Fruit fly (Drosophila melanogaster) whole organism, adult: ENCODE data around the gene Vha68-2.
A peak's percentile ranks its signal among the peaks of the same experiment; 100 is the strongest.

Source experiments
- CG11617 ChIP-seq: fragments of 200-800 bp; sonication (Bioruptor generic); optimal IDR thresholded peaks from 2 replicates; lab custom pipeline; 2017; ENCODE audit warnings: mild to moderate bottlenecking, missing biosample characterization, missing genetic modification reagents, missing genetic modification characterization
- CG12768 ChIP-seq: fragments of 200-800 bp; sonication (Bioruptor generic); optimal IDR thresholded peaks from 2 replicates; lab custom pipeline; 2017; ENCODE audit warnings: missing biosample characterization, missing genetic modification characterization, mild to moderate bottlenecking, moderate library complexity, missing genetic modification reagents
- CG14711 ChIP-seq: fragments of 200-800 bp; sonication (Bioruptor generic); optimal IDR thresholded peaks from 2 replicates; lab custom pipeline; 2018; ENCODE audit warnings: missing biosample characterization, mild to moderate bottlenecking, missing genetic modification characterization, moderate library complexity
- CG1620 ChIP-seq: fragments of 200-800 bp; sonication (Bioruptor generic); optimal IDR thresholded peaks from 2 replicates; lab custom pipeline; 2016; ENCODE audit warnings: missing biosample characterization, missing genetic modification characterization
- CG33017 ChIP-seq: fragments of 200-800 bp; sonication (Bioruptor generic); optimal IDR thresholded peaks from 2 replicates; lab custom pipeline; 2018; ENCODE audit warnings: missing biosample characterization, mild to moderate bottlenecking, missing genetic modification characterization, moderate library complexity
- CG5204 ChIP-seq: fragments of 200-800 bp; sonication (Bioruptor generic); optimal IDR thresholded peaks from 2 replicates; lab custom pipeline; 2016; ENCODE audit warnings: missing biosample characterization, missing genetic modification characterization
- CG7045 ChIP-seq: fragments of 200-800 bp; sonication (Bioruptor generic); optimal IDR thresholded peaks from 2 replicates; lab custom pipeline; 2017; ENCODE audit warnings: missing biosample characterization, mild to moderate bottlenecking, missing genetic modification characterization
- CG7101 ChIP-seq: fragments of 200-800 bp; sonication (Bioruptor generic); optimal IDR thresholded peaks from 2 replicates; lab custom pipeline; 2018; ENCODE audit warnings: missing biosample characterization, mild to moderate bottlenecking, missing genetic modification characterization, moderate library complexity
- Clk ChIP-seq: fragments of 200-800 bp; sonication (Bioruptor generic); optimal IDR thresholded peaks from 2 replicates; lab custom pipeline; 2017; ENCODE audit warnings: missing biosample characterization, missing genetic modification characterization
- Crg-1 ChIP-seq: fragments of 200-800 bp; sonication (Bioruptor generic); optimal IDR thresholded peaks from 2 replicates; lab custom pipeline; 2016; ENCODE audit warnings: missing biosample characterization, missing genetic modification characterization
- Hr96 ChIP-seq: fragments of 200-800 bp; sonication (Bioruptor generic); optimal IDR thresholded peaks from 2 replicates; lab custom pipeline; 2016; ENCODE audit warnings: missing biosample characterization, missing genetic modification characterization
- Mnt ChIP-seq: fragments of 200-800 bp; sonication (Bioruptor generic); optimal IDR thresholded peaks from 2 replicates; lab custom pipeline; 2016; ENCODE audit warnings: missing biosample characterization, mild to moderate bottlenecking, missing genetic modification characterization
- bab1 ChIP-seq: fragments of 200-800 bp; sonication (Bioruptor generic); optimal IDR thresholded peaks from 3 replicates; lab custom pipeline; 2019; ENCODE audit warnings: missing biosample characterization, mild to moderate bottlenecking, missing genetic modification characterization, moderate library complexity
- cic ChIP-seq: fragments of 200-800 bp; sonication (Bioruptor generic); optimal IDR thresholded peaks from 2 replicates; lab custom pipeline; 2017; ENCODE audit warnings: missing biosample characterization, mild to moderate bottlenecking, missing genetic modification characterization, moderate library complexity
- cnc ChIP-seq, 2 experiments: fragments of >200 bp; optimal IDR thresholded peaks; 2 replicates each; lab custom pipeline; 2017
- kay ChIP-seq: fragments of 200-800 bp; sonication (Bioruptor generic); peaks from one replicate; lab custom pipeline; 2016; ENCODE audit warnings: missing biosample characterization, missing genetic modification characterization, borderline replicate concordance
- ovo ChIP-seq: fragments of 200-800 bp; sonication (Bioruptor generic); optimal IDR thresholded peaks from 2 replicates; lab custom pipeline; 2016; ENCODE audit warnings: missing biosample characterization, missing genetic modification characterization
- pad ChIP-seq: fragments of 200-800 bp; sonication (Bioruptor generic); optimal IDR thresholded peaks from 3 replicates; lab custom pipeline; 2017; ENCODE audit warnings: missing biosample characterization, missing genetic modification characterization, mild to moderate bottlenecking, moderate library complexity, missing genetic modification reagents
- tj ChIP-seq: fragments of 200-800 bp; sonication (Bioruptor generic); optimal IDR thresholded peaks from 3 replicates; lab custom pipeline; 2017; ENCODE audit warnings: missing biosample characterization, mild to moderate bottlenecking, missing genetic modification characterization, moderate library complexity
- toe ChIP-seq: fragments of 200-800 bp; sonication (Bioruptor generic); optimal IDR thresholded peaks from 2 replicates; lab custom pipeline; 2016; ENCODE audit warnings: missing biosample characterization, missing genetic modification characterization

Vha68-2 gene

dm6 chr2L:12974045-12974539 lies at the start of gene Vha68-2:
Gene Vha68-2, plus strand, starts transcription at chr2L:12974322.
- TF ChIP-seq cnc (optimal IDR thresholded peaks at IDR 0.05; lab: Kevin White, UChicago) (no peak), CG7045 (no peak), CG11617 (GFP tag; lab: Kevin White, UChicago) (peak; percentile 23), Clk (GFP tag; lab: Kevin White, UChicago) (no peak), CG14711 (no peak), CG12768 (GFP tag; lab: Kevin White, UChicago) (no peak), CG7101 (peak; percentile 74), cic (peak; percentile 28), tj (GFP tag; lab: Kevin White, UChicago) (no peak), CG33017 (peak; percentile 16), ovo (peak; percentile 65), Hr96 (GFP tag; lab: Kevin White, UChicago) (peak; percentile 6), Crg-1 (GFP tag; lab: Kevin White, UChicago) (peak; percentile 48), CG5204 (GFP tag; lab: Kevin White, UChicago) (peak; percentile 67), bab1 (GFP tag; lab: Kevin White, UChicago) (peak; percentile 82), kay (GFP tag; lab: Kevin White, UChicago) (no peak), CG1620 (GFP tag; lab: Kevin White, UChicago) (peak; percentile 80), Mnt (GFP tag; lab: Kevin White, UChicago) (peak; percentile 52), pad (GFP tag; lab: Kevin White, UChicago) (peak; percentile 29), toe (GFP tag; lab: Kevin White, UChicago) (peak; percentile 38)

- TF ChIP-seq Clk (GFP tag; lab: Kevin White, UChicago) = no peak
- no peak for TF ChIP-seq CG11617 (GFP tag; lab: Kevin White, UChicago)
- no peak for TF ChIP-seq Mnt (GFP tag; lab: Kevin White, UChicago)
- no peak for TF ChIP-seq CG1620 (GFP tag; lab: Kevin White, UChicago)
- TF ChIP-seq bab1 (GFP tag; lab: Kevin White, UChicago) = no peak
- no peak for TF ChIP-seq CG7045
- no peak for TF ChIP-seq kay (GFP tag; lab: Kevin White, UChicago)
- no peak for TF ChIP-seq cnc (optimal IDR thresholded peaks at IDR 0.05; lab: Kevin White, UChicago)
- no peak for TF ChIP-seq CG14711
- TF ChIP-seq CG7101 = no peak
- no peak for TF ChIP-seq CG5204 (GFP tag; lab: Kevin White, UChicago)
- TF ChIP-seq CG12768 (GFP tag; lab: Kevin White, UChicago) = no peak
- no peak for TF ChIP-seq Hr96 (GFP tag; lab: Kevin White, UChicago)
Observed at dm6 chr2L:12925311-12925710, 48.8 kb upstream of the Vha68-2 start, which contains the start of gene ACXE. Gene ACXE, plus strand, starts transcription at chr2L:12925611.

dm6 chr2L:12932996-12933395 lies 41.1 kb upstream of the Vha68-2 start:
- TF ChIP-seq Clk (GFP tag; lab: Kevin White, UChicago) (no peak), CG7045 (no peak), CG1620 (GFP tag; lab: Kevin White, UChicago) (no peak), CG11617 (GFP tag; lab: Kevin White, UChicago) (no peak), CG5204 (GFP tag; lab: Kevin White, UChicago) (no peak), pad (GFP tag; lab: Kevin White, UChicago) (no peak), Crg-1 (GFP tag; lab: Kevin White, UChicago) (no peak), CG12768 (GFP tag; lab: Kevin White, UChicago) (no peak)

dm6 chr2L:12950682-12951081 lies 23.4 kb upstream of the Vha68-2 start:
- TF ChIP-seq ovo (no peak), bab1 (GFP tag; lab: Kevin White, UChicago) (no peak), CG5204 (GFP tag; lab: Kevin White, UChicago) (no peak), toe (GFP tag; lab: Kevin White, UChicago) (no peak), CG12768 (GFP tag; lab: Kevin White, UChicago) (no peak), CG1620 (GFP tag; lab: Kevin White, UChicago) (no peak), CG7045 (no peak), CG11617 (GFP tag; lab: Kevin White, UChicago) (no peak), CG14711 (no peak), kay (GFP tag; lab: Kevin White, UChicago) (no peak), Crg-1 (GFP tag; lab: Kevin White, UChicago) (no peak), cic (no peak), Mnt (GFP tag; lab: Kevin White, UChicago) (no peak), tj (GFP tag; lab: Kevin White, UChicago) (no peak), pad (GFP tag; lab: Kevin White, UChicago) (no peak), CG7101 (no peak), cnc (optimal IDR thresholded peaks at IDR 0.05; lab: Kevin White, UChicago) (no peak)

dm6 chr2L:12966290-12966689 lies 7.8 kb upstream of the Vha68-2 start, which contains the start of gene CG16800:
Gene CG16800, plus strand, starts transcription at chr2L:12966590.
- no peak for TF ChIP-seq CG12768 (GFP tag; lab: Kevin White, UChicago)
- TF ChIP-seq bab1 (GFP tag; lab: Kevin White, UChicago) = no peak
- no peak for TF ChIP-seq CG7101
- TF ChIP-seq CG11617 (GFP tag; lab: Kevin White, UChicago) = no peak
- TF ChIP-seq Crg-1 (GFP tag; lab: Kevin White, UChicago) = no peak
- no peak for TF ChIP-seq toe (GFP tag; lab: Kevin White, UChicago)
- TF ChIP-seq cnc (optimal IDR thresholded peaks at IDR 0.05; lab: Kevin White, UChicago) = no peak
- no peak for TF ChIP-seq CG1620 (GFP tag; lab: Kevin White, UChicago)
- no peak for TF ChIP-seq tj (GFP tag; lab: Kevin White, UChicago)
- TF ChIP-seq pad (GFP tag; lab: Kevin White, UChicago) = no peak
- TF ChIP-seq CG7045 = no peak

dm6 chr2L:12969569-12969968 lies 4.6 kb upstream of the Vha68-2 start:
- TF ChIP-seq CG1620 (GFP tag; lab: Kevin White, UChicago) (no peak), pad (GFP tag; lab: Kevin White, UChicago) (no peak), CG7101 (no peak), cnc (optimal IDR thresholded peaks at IDR 0.05; lab: Kevin White, UChicago) (no peak), ovo (no peak), CG7045 (no peak), CG5204 (GFP tag; lab: Kevin White, UChicago) (no peak), cic (no peak), CG33017 (no peak), Hr96 (GFP tag; lab: Kevin White, UChicago) (no peak), CG14711 (no peak), CG12768 (GFP tag; lab: Kevin White, UChicago) (no peak), tj (GFP tag; lab: Kevin White, UChicago) (no peak)
